Worm (Caenorhabditis elegans) whole organism, L2 larva: ENCODE measurements around the gene Y7A5A.3.

Source experiments
- C34F6.9 ChIP-seq: fragments of 150-350 bp; optimal IDR thresholded peaks from 2 replicates; lab custom pipeline; 2014; ENCODE audit warnings: missing biosample characterization, missing genetic modification characterization
- F13H6.1 ChIP-seq: sonication (generic microtip); optimal IDR thresholded peaks from 2 replicates; lab custom pipeline; 2016; ENCODE audit warnings: missing genetic modification characterization, missing compliant biosample characterization
- ZK546.5 ChIP-seq: sonication (generic microtip); optimal IDR thresholded peaks from 2 replicates; lab custom pipeline; 2017; ENCODE audit warnings: missing biosample characterization, missing genetic modification characterization
- aly-2 ChIP-seq: fragments of 150-350 bp; optimal IDR thresholded peaks from 2 replicates; lab custom pipeline; 2014; ENCODE audit warnings: missing biosample characterization, missing genetic modification characterization
- ama-1 ChIP-seq: fragments of 150-350 bp; optimal IDR thresholded peaks from 2 replicates; lab custom pipeline; 2018; ENCODE audit warnings: inconsistent platforms
- ceh-16 ChIP-seq: fragments of 150-350 bp; optimal IDR thresholded peaks from 2 replicates; lab custom pipeline; 2014; ENCODE audit warnings: missing biosample characterization, missing genetic modification characterization
- crh-2 ChIP-seq: sonication (generic microtip); optimal IDR thresholded peaks from 2 replicates; lab custom pipeline; 2017; ENCODE audit warnings: missing biosample characterization, missing genetic modification characterization
- egl-27 ChIP-seq: sonication (generic microtip); optimal IDR thresholded peaks from 3 replicates; lab custom pipeline; 2017; ENCODE audit warnings: missing biosample characterization, missing genetic modification reagents, missing genetic modification characterization
- elt-3 ChIP-seq: sonication (generic microtip); optimal IDR thresholded peaks from 2 replicates; lab custom pipeline; 2017; ENCODE audit warnings: missing biosample characterization, missing genetic modification characterization
- fos-1 ChIP-seq: fragments of 150-350 bp; optimal IDR thresholded peaks from 2 replicates; lab custom pipeline; 2014; ENCODE audit warnings: missing biosample characterization, missing genetic modification characterization
- gmeb-1 ChIP-seq: fragments of 150-350 bp; optimal IDR thresholded peaks from 2 replicates; lab custom pipeline; 2014; ENCODE audit warnings: missing biosample characterization, missing genetic modification characterization
- lin-13 ChIP-seq: fragments of 150-350 bp; optimal IDR thresholded peaks from 2 replicates; lab custom pipeline; 2014; ENCODE audit warnings: missing biosample characterization, missing genetic modification reagents, missing genetic modification characterization
- lin-39 ChIP-seq: fragments of 150-350 bp; optimal IDR thresholded peaks from 2 replicates; lab custom pipeline; 2014; ENCODE audit warnings: missing biosample characterization, missing genetic modification reagents, missing genetic modification characterization
- lsy-2 ChIP-seq, 2 experiments: fragments of 150-350 bp in 1 of 2; sonication (generic microtip) in 1 of 2; optimal IDR thresholded peaks; 2 replicates each; lab custom pipeline; 2014 to 2017; ENCODE audit warnings: missing biosample characterization in 2 of 2, missing genetic modification characterization in 2 of 2
- mab-5 ChIP-seq: fragments of 150-350 bp; optimal IDR thresholded peaks from 2 replicates; lab custom pipeline; 2014; ENCODE audit warnings: missing biosample characterization, missing genetic modification characterization
- nhr-10 ChIP-seq: sonication (generic microtip); optimal IDR thresholded peaks from 2 replicates; lab custom pipeline; 2017; ENCODE audit warnings: missing biosample characterization, missing genetic modification characterization
- nhr-11 ChIP-seq: fragments of 150-350 bp; optimal IDR thresholded peaks from 2 replicates; lab custom pipeline; 2014; ENCODE audit warnings: missing biosample characterization, missing genetic modification characterization
- nhr-12 ChIP-seq: fragments of 150-350 bp; optimal IDR thresholded peaks from 2 replicates; lab custom pipeline; 2014; ENCODE audit warnings: missing biosample characterization, missing genetic modification characterization
- nhr-129 ChIP-seq: fragments of 150-350 bp; optimal IDR thresholded peaks from 2 replicates; lab custom pipeline; 2014; ENCODE audit warnings: missing biosample characterization, missing genetic modification characterization
- nhr-21 ChIP-seq: fragments of 150-350 bp; optimal IDR thresholded peaks from 2 replicates; lab custom pipeline; 2014; ENCODE audit warnings: missing biosample characterization, missing genetic modification characterization
- nhr-237 ChIP-seq: fragments of 150-350 bp; optimal IDR thresholded peaks from 2 replicates; lab custom pipeline; 2014; ENCODE audit warnings: missing biosample characterization, missing genetic modification characterization
- nhr-25 ChIP-seq: fragments of 150-350 bp; sonication (generic microtip); optimal IDR thresholded peaks from 3 replicates; lab custom pipeline; 2014; ENCODE audit warnings: missing biosample characterization, missing genetic modification characterization
- nhr-6 ChIP-seq: fragments of 150-350 bp; optimal IDR thresholded peaks from 2 replicates; lab custom pipeline; 2014; ENCODE audit warnings: missing biosample characterization, missing genetic modification characterization
- peb-1 ChIP-seq: fragments of 150-350 bp; optimal IDR thresholded peaks from 2 replicates; lab custom pipeline; 2014; ENCODE audit warnings: missing biosample characterization, missing genetic modification characterization
- sem-4 ChIP-seq: fragments of 150-350 bp; optimal IDR thresholded peaks from 2 replicates; lab custom pipeline; 2014; ENCODE audit warnings: missing biosample characterization, missing genetic modification reagents, missing genetic modification characterization
- skn-1 ChIP-seq: sonication (generic microtip); optimal IDR thresholded peaks from 2 replicates; lab custom pipeline; 2017; ENCODE audit warnings: missing biosample characterization, missing genetic modification characterization
- sma-9 ChIP-seq, 2 experiments: fragments of 150-350 bp in 1 of 2; sonication (generic microtip) in 1 of 2; optimal IDR thresholded peaks; 2 replicates each; lab custom pipeline; 2014 to 2016; ENCODE audit warnings: missing genetic modification characterization in 2 of 2, mild to moderate bottlenecking in 1 of 2, missing biosample characterization in 1 of 2, missing compliant biosample characterization in 1 of 2, missing genetic modification reagents in 1 of 2, moderate library complexity in 1 of 2
- snpc-4 ChIP-seq: fragments of 150-350 bp; optimal IDR thresholded peaks from 2 replicates; lab custom pipeline; 2014; ENCODE audit warnings: missing biosample characterization, missing genetic modification characterization
- unc-39 ChIP-seq: fragments of 150-350 bp; optimal IDR thresholded peaks from 2 replicates; lab custom pipeline; 2014; ENCODE audit warnings: missing biosample characterization, missing genetic modification characterization
- unc-55 ChIP-seq: fragments of 150-350 bp; sonication (generic microtip); optimal IDR thresholded peaks from 3 replicates; lab custom pipeline; 2014; ENCODE audit warnings: missing biosample characterization, missing genetic modification reagents, missing genetic modification characterization
- ztf-1 ChIP-seq: fragments of 200-800 bp; sonication (Bioruptor generic); conservative IDR thresholded peaks from 2 replicates; pipeline ENCODE4 v1.3.6; 2022; ENCODE audit warnings: missing genetic modification characterization, missing compliant biosample characterization
- ztf-11 ChIP-seq: sonication (generic microtip); optimal IDR thresholded peaks from 2 replicates; lab custom pipeline; 2017; ENCODE audit warnings: missing biosample characterization, missing genetic modification characterization
- ztf-4 ChIP-seq: fragments of 150-350 bp; optimal IDR thresholded peaks from 2 replicates; lab custom pipeline; 2014; ENCODE audit warnings: missing biosample characterization, missing genetic modification characterization

The Y7A5A.3 gene

DNA sequence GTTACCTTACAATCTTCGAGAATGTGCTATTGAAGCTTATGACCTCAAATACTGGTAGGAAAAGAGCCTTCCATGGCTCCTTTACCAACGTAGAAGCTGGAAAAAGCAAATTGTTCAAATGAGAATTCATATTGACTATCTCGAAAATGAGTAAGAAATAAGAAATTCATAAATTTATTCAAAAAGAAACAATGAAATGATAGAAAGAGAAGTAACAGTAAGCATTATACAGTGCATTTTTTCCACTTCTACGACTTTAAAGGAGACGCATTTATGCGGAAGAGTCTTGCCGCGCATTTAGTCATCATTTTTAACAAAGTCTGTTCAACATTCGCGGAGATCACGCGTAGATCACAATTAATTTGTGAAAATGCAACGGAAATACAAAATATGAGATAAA is 10.5 kb upstream of the Y7A5A.3 start, which contains the start of gene Y7A5A.10:
Gene Y7A5A.10 (minus strand): TSS at position 101 of the 400 bp plus-strand sequence.
- TF ChIP-seq mab-5: no peak
- TF ChIP-seq elt-3 (tag; lab: Kevin White, UChicago): no peak
- no peak for TF ChIP-seq nhr-129
- TF ChIP-seq nhr-25 (tag; lab: Kevin White, UChicago): no peak
- TF ChIP-seq, all 48 proteins: peak for 0

DNA sequence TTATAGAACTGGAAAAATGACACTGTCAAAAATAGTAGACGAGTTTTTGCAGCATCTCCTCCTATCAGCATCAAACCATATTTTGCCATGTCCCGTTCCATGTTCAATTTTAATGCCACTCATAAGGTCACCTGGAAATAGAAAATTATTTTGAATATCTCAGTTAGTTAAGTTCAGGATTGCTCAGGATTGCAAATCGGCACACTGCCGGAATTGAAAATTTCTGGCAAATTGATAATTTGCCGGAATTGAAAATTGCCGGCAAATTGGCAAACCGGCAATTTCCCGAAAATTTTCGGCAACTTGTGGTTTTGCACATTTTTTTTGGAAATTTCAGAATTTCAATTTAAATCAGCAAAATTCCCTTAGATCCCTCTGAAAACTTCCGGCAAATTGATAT is 2.3 kb upstream of the Y7A5A.3 start, which contains the start of gene Y7A5A.5:
Gene Y7A5A.5 (minus strand): TSS at position 101 of the 400 bp plus-strand sequence.
- TF ChIP-seq peb-1 (tag; lab: Kevin White, UChicago) (no peak), sem-4 (no peak), nhr-6 (no peak), nhr-11 (tag; lab: Kevin White, UChicago) (no peak), skn-1 (tag; lab: Kevin White, UChicago) (no peak), unc-55 (GFP tag; lab: Kevin White, UChicago) (no peak)
- TF ChIP-seq, all 48 proteins: peak for 0

DNA sequence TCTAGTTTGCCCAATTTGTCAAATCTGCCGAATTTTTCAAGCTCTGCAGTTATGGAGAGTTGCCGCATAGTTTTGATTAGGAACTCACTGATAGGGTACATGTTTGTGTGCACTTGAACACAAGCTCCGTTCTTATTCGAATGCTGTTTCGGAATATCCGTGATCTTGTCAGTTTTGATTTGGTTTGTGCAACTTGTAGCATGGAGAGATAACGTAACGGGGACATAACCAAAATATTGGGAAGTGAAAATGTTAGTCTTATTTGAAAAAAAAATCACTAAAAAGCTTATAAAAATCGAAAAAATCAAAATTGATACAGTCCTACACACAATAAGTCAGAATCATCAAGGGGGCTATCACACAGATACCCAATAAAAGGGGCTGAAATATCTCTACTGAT is 2.4 kb downstream of the Y7A5A.3 start, which contains the start of gene Y7A5A.24:
Gene Y7A5A.24 (minus strand): TSS at position 101 of the 400 bp plus-strand sequence.
- TF ChIP-seq F13H6.1 (tag; lab: Kevin White, UChicago): no peak
- TF ChIP-seq ama-1 (lab: Kevin White, UChicago): no peak
- TF ChIP-seq mab-5: no peak
- no peak for TF ChIP-seq skn-1 (tag; lab: Kevin White, UChicago)
- TF ChIP-seq peb-1 (tag; lab: Kevin White, UChicago): no peak
- TF ChIP-seq ztf-1 (GFP tag; lab: Robert Waterston, UW): no peak
- TF ChIP-seq unc-39 (tag; lab: Kevin White, UChicago): no peak
- no peak for TF ChIP-seq snpc-4 (tag; lab: Kevin White, UChicago)
- no peak for TF ChIP-seq nhr-11 (tag; lab: Kevin White, UChicago)
- no peak for TF ChIP-seq sma-9 (GFP tag; optimal IDR thresholded peaks at IDR 0.05; lab: Kevin White, UChicago)
- TF ChIP-seq sma-9 (tag; optimal IDR thresholded peaks at IDR 0.05; lab: Kevin White, UChicago): no peak
- no peak for TF ChIP-seq aly-2 (tag; lab: Kevin White, UChicago)

DNA sequence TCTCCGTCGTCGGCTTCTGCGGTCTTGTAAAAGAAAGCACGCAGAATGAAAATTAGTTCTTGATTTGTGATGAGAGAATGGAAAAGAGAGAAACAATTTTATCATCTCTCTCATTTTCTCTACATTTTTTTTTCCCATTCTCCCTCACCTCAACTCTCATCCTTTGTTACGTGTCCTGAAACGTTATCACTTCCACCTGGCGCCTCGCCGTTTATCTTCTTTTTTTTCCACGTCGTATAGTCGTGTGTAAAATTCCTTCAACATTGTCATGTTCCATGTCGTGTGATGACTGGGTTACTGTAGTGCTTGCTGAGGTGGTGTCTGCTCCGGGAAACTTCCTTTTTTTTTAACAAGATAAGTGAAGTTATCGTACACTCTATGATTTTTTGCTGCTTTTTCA is 5.0 kb downstream of the Y7A5A.3 start:
- TF ChIP-seq C34F6.9 (tag; lab: Kevin White, UChicago) (peak; percentile 15), nhr-129 (peak; percentile 75), elt-3 (tag; lab: Kevin White, UChicago) (no peak), crh-2 (peak; percentile 95), lsy-2 (tag; optimal IDR thresholded peaks at IDR 0.05; lab: Kevin White, UChicago) (peak in 1 of 2 experiments; percentile 86), snpc-4 (tag; lab: Kevin White, UChicago) (peak; percentile 20), lin-39 (tag; lab: Kevin White, UChicago) (no peak), nhr-237 (tag; lab: Kevin White, UChicago) (no peak), ZK546.5 (tag; lab: Kevin White, UChicago) (no peak), nhr-21 (tag; lab: Kevin White, UChicago) (peak; percentile 11), lin-13 (peak; percentile 23), ceh-16 (no peak), nhr-6 (peak; percentile 27), F13H6.1 (tag; lab: Kevin White, UChicago) (peak; percentile 40), sma-9 (GFP tag; optimal IDR thresholded peaks at IDR 0.05; lab: Kevin White, UChicago) (peak; percentile 28), sma-9 (tag; optimal IDR thresholded peaks at IDR 0.05; lab: Kevin White, UChicago) (no peak), ztf-4 (no peak), gmeb-1 (peak; percentile 25), fos-1 (tag; lab: Kevin White, UChicago) (peak; percentile 74), ztf-11 (tag; lab: Kevin White, UChicago) (no peak)
- TF ChIP-seq, all 48 proteins: peak for 12

DNA sequence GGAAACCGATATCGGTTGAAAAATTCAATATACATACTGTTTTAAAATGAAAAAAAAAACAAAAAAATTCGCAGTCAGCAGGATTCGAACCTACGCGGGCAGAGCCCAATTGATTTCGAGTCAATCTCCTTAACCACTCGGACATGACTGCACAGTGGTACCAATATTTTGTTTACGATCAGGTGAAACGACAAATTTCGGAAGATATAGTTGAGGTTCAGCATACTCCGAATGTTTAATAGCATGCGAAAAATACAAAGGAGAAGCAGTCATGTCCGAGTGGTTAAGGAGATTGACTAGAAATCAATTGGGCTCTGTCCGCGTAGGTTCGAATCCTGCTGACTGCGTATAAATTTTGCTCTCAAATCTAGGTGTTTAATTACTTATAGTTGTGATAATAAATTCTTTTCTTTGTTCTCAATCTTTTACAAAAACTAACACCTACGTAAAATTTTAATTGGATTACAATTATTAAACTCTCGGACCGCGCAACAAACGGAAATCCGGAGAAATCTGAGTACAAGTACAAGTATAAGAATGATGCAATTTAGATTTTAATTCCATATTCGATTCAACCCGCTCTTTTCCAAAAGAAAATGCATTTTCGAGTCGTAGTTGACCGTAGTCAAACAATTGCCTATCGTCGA is 11.1 kb downstream of the Y7A5A.3 start, which contains the start of gene Y7A5A.13:
Gene Y7A5A.13 (plus strand): TSS at position 597 of the 647 bp plus-strand sequence.
- TF ChIP-seq egl-27 (tag; lab: Kevin White, UChicago): no peak
- peak; percentile 12 for TF ChIP-seq fos-1 (tag; lab: Kevin White, UChicago)
- no peak for TF ChIP-seq nhr-10 (tag; lab: Kevin White, UChicago)
- no peak for TF ChIP-seq nhr-237 (tag; lab: Kevin White, UChicago)
- no peak for TF ChIP-seq nhr-12 (tag; lab: Kevin White, UChicago)
- TF ChIP-seq lin-39 (tag; lab: Kevin White, UChicago): no peak
- TF ChIP-seq gmeb-1: no peak
- no peak for TF ChIP-seq F13H6.1 (tag; lab: Kevin White, UChicago)
